Worm (Caenorhabditis elegans) whole organism, L4 larva: ENCODE measurements around the gene srsx-31.

Experiments used
- F37D6.2 ChIP-seq: sonication (generic microtip); optimal IDR thresholded peaks from 2 replicates; lab custom pipeline; 2016; ENCODE audit warnings: mild to moderate bottlenecking, missing genetic modification characterization, missing compliant biosample characterization
- T20F7.1 ChIP-seq: fragments of 200-800 bp; sonication (Bioruptor generic); optimal IDR thresholded peaks from 2 replicates; lab custom pipeline; 2018; ENCODE audit warnings: mild to moderate bottlenecking, missing genetic modification characterization, missing compliant biosample characterization
- Y48G9A.11 ChIP-seq: fragments of 200-800 bp; sonication (Bioruptor generic); IDR thresholded peaks from 2 replicates; pipeline ENCODE4 v1.3.6; 2022; ENCODE audit warnings: missing genetic modification reagents, missing genetic modification characterization, missing compliant biosample characterization
- Y75B8A.6 ChIP-seq: fragments of 200-800 bp; sonication (Bioruptor generic); IDR thresholded peaks from 2 replicates; pipeline ENCODE4 v1.3.6; 2022; ENCODE audit warnings: missing genetic modification reagents, missing genetic modification characterization, missing compliant biosample characterization
- ZK546.5 ChIP-seq, 2 experiments: sonication (generic microtip); optimal IDR thresholded peaks; 2 replicates each; lab custom pipeline; 2017; ENCODE audit warnings: missing biosample characterization in 2 of 2, missing genetic modification characterization in 2 of 2
- aha-1 ChIP-seq: fragments of 150-350 bp; peaks from one replicate; lab custom pipeline; 2014; ENCODE audit warnings: missing biosample characterization, missing genetic modification characterization
- ceh-62 ChIP-seq: sonication (generic microtip); optimal IDR thresholded peaks from 2 replicates; lab custom pipeline; 2017; ENCODE audit warnings: missing biosample characterization, missing genetic modification characterization
- cey-2 ChIP-seq: sonication (generic microtip); optimal IDR thresholded peaks from 3 replicates; lab custom pipeline; 2017; ENCODE audit warnings: missing genetic modification characterization, mild to moderate bottlenecking, missing compliant biosample characterization, antibody characterized with exemption, borderline replicate concordance; ENCODE audit not compliant: insufficient read depth
- dmd-8 ChIP-seq: fragments of 200-800 bp; sonication (Bioruptor generic); IDR thresholded peaks from 2 replicates; pipeline ENCODE4 v1.3.6; 2022; ENCODE audit warnings: missing genetic modification characterization, missing compliant biosample characterization
- dmd-9 ChIP-seq: fragments of 200-800 bp; sonication (Bioruptor generic); IDR thresholded peaks from 2 replicates; pipeline ENCODE4 v1.3.6; 2022; ENCODE audit warnings: missing genetic modification reagents, missing genetic modification characterization, missing compliant biosample characterization
- dpl-1 ChIP-seq: fragments of 150-350 bp; optimal IDR thresholded peaks from 2 replicates; lab custom pipeline; 2014; ENCODE audit warnings: missing biosample characterization, missing genetic modification reagents, missing genetic modification characterization
- gei-8 ChIP-seq: fragments of 200-800 bp; sonication (Bioruptor generic); optimal IDR thresholded peaks from 2 replicates; lab custom pipeline; 2018; ENCODE audit warnings: mild to moderate bottlenecking, missing genetic modification characterization, missing compliant biosample characterization
- hmg-1.1 ChIP-seq: fragments of 200-800 bp; sonication (Bioruptor generic); IDR thresholded peaks from 2 replicates; pipeline ENCODE4 v1.3.6; 2022; ENCODE audit warnings: missing genetic modification reagents, missing genetic modification characterization, missing compliant biosample characterization
- lim-7 ChIP-seq: fragments of 200-800 bp; sonication (Bioruptor generic); IDR thresholded peaks from 2 replicates; pipeline ENCODE4 v1.3.6; 2022; ENCODE audit warnings: missing genetic modification characterization, missing compliant biosample characterization
- lin-1 ChIP-seq: fragments of 200-800 bp; sonication (Bioruptor generic); IDR thresholded peaks from 2 replicates; pipeline ENCODE4 v1.3.6; 2022; ENCODE audit warnings: missing genetic modification reagents, missing genetic modification characterization, missing compliant biosample characterization
- lin-13 ChIP-seq: fragments of 150-350 bp; optimal IDR thresholded peaks from 2 replicates; lab custom pipeline; 2014; ENCODE audit warnings: missing biosample characterization, missing genetic modification reagents, missing genetic modification characterization
- lin-39 ChIP-seq: fragments of 150-350 bp; optimal IDR thresholded peaks from 2 replicates; lab custom pipeline; 2014; ENCODE audit warnings: missing biosample characterization, missing genetic modification reagents, missing genetic modification characterization
- madf-5 ChIP-seq, 2 experiments: fragments of 200-800 bp; sonication (Bioruptor generic); IDR thresholded peaks; 2 replicates each; pipeline ENCODE4 v1.3.6; 2022; ENCODE audit warnings: missing compliant biosample characterization in 2 of 2, missing genetic modification characterization in 2 of 2
- mdl-1 ChIP-seq, 2 experiments: fragments of 150-350 bp in 1 of 2; sonication (generic microtip) in 1 of 2; optimal IDR thresholded peaks; 2 replicates each; lab custom pipeline; 2014 to 2017; ENCODE audit warnings: missing biosample characterization in 2 of 2, missing genetic modification characterization in 2 of 2
- nhr-102 ChIP-seq: sonication (generic microtip); optimal IDR thresholded peaks from 2 replicates; lab custom pipeline; 2016; ENCODE audit warnings: mild to moderate bottlenecking, missing genetic modification characterization, moderate library complexity, missing compliant biosample characterization
- nhr-28 ChIP-seq: fragments of 150-350 bp; optimal IDR thresholded peaks from 2 replicates; lab custom pipeline; 2014; ENCODE audit warnings: missing biosample characterization, missing genetic modification characterization
- nhr-42 ChIP-seq: fragments of 200-800 bp; sonication (Bioruptor generic); IDR thresholded peaks from 2 replicates; pipeline ENCODE4 v1.3.6; 2022; ENCODE audit warnings: missing genetic modification characterization, missing compliant biosample characterization
- nhr-6 ChIP-seq: fragments of 150-350 bp; optimal IDR thresholded peaks from 2 replicates; lab custom pipeline; 2014; ENCODE audit warnings: missing biosample characterization, missing genetic modification characterization
- nhr-76 ChIP-seq: fragments of 150-350 bp; optimal IDR thresholded peaks from 2 replicates; lab custom pipeline; 2014; ENCODE audit warnings: missing biosample characterization, missing genetic modification characterization
- nhr-77 ChIP-seq: fragments of 150-350 bp; optimal IDR thresholded peaks from 2 replicates; lab custom pipeline; 2014; ENCODE audit warnings: missing biosample characterization, missing genetic modification characterization
- pha-4 ChIP-seq, 2 experiments: fragments of 150-350 bp in 1 of 2; fragments of 200-800 bp in 1 of 2; sonication (Bioruptor generic) in 1 of 2; IDR thresholded peaks in 1 of 2; optimal IDR thresholded peaks in 1 of 2; 2 replicates each; pipeline versions ENCODE4 v1.3.6 to Lab custom; 2014 to 2022; ENCODE audit warnings: missing genetic modification characterization in 2 of 2, missing genetic modification reagents in 2 of 2, missing biosample characterization in 1 of 2, missing compliant biosample characterization in 1 of 2
- php-3 ChIP-seq: fragments of 200-800 bp; sonication (Bioruptor generic); IDR thresholded peaks from 2 replicates; pipeline ENCODE4 v1.3.6; 2022; ENCODE audit warnings: missing genetic modification reagents, missing genetic modification characterization, missing compliant biosample characterization
- pqm-1 ChIP-seq: sonication (generic microtip); optimal IDR thresholded peaks from 2 replicates; lab custom pipeline; 2017; ENCODE audit warnings: missing biosample characterization, missing genetic modification characterization
- sdz-12 ChIP-seq: fragments of 200-800 bp; sonication (Bioruptor generic); optimal IDR thresholded peaks from 2 replicates; lab custom pipeline; 2018; ENCODE audit warnings: mild to moderate bottlenecking, missing genetic modification characterization, missing compliant biosample characterization
- skn-1 ChIP-seq: fragments of 150-350 bp; optimal IDR thresholded peaks from 2 replicates; lab custom pipeline; 2014; ENCODE audit warnings: missing biosample characterization, missing genetic modification characterization
- spr-1 ChIP-seq: sonication (generic microtip); optimal IDR thresholded peaks from 2 replicates; lab custom pipeline; 2016; ENCODE audit warnings: mild to moderate bottlenecking, missing genetic modification characterization, missing compliant biosample characterization
- tag-97 ChIP-seq: fragments of 200-800 bp; sonication (Bioruptor generic); IDR thresholded peaks from 2 replicates; pipeline ENCODE4 v1.3.6; 2022; ENCODE audit warnings: missing genetic modification characterization, missing compliant biosample characterization
- tra-1 ChIP-seq: fragments of 200-800 bp; sonication (Bioruptor generic); IDR thresholded peaks from 2 replicates; pipeline ENCODE4 v1.3.6; 2022; ENCODE audit warnings: missing genetic modification reagents, missing genetic modification characterization, missing compliant biosample characterization
- unc-62 ChIP-seq, 3 experiments: fragments of 150-350 bp in 1 of 3; sonication (generic microtip); optimal IDR thresholded peaks in 2 of 3; peaks in 1 of 3; 1 replicate in 1 of 3; 2 replicates in 2 of 3; lab custom pipeline; 2014 to 2017; ENCODE audit warnings: missing biosample characterization in 3 of 3, missing genetic modification characterization in 3 of 3, missing genetic modification reagents in 3 of 3, missing genotype in 1 of 3
- zfp-2 ChIP-seq: sonication (generic microtip); optimal IDR thresholded peaks from 2 replicates; lab custom pipeline; 2016; ENCODE audit warnings: mild to moderate bottlenecking, missing genetic modification characterization, missing compliant biosample characterization
- zip-2 ChIP-seq: fragments of 150-350 bp; optimal IDR thresholded peaks from 2 replicates; lab custom pipeline; 2014; ENCODE audit warnings: missing biosample characterization, missing genetic modification characterization
- ztf-11 ChIP-seq: fragments of 150-350 bp; optimal IDR thresholded peaks from 2 replicates; lab custom pipeline; 2014; ENCODE audit warnings: missing biosample characterization, missing genetic modification characterization

srsx-31 gene

DNA sequence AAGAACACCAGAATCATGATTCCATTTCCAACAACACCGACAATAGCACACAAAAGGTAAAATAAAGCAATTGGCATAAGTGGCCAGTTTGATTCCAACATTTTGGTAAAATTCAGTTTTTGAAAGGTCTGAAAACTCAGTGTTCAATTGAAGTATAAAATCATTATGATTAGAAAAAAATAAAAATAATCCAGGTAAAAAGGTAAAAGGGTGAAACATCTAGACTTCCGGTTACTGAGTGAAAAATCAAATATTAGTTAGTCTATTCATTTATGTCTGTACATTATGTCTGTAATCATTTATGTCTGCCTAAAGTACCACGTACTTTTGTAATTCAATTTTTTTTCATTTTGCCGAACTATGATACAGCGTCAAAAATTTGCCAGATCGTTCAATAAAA is at the start of gene srsx-31:
TSS of gene srsx-31 (minus strand) at position 101 of the 400 bp plus-strand sequence.
- no peak for TF ChIP-seq zfp-2
- TF ChIP-seq lin-13 (GFP tag; lab: Kevin White, UChicago), result no peak
- no peak for TF ChIP-seq dmd-9 (GFP tag; lab: Robert Waterston, UW)
- no peak for TF ChIP-seq nhr-6 (tag; lab: Kevin White, UChicago)
- no peak for TF ChIP-seq ztf-11
- TF ChIP-seq skn-1 (tag; lab: Kevin White, UChicago), result no peak

- no peak for TF ChIP-seq sdz-12 (GFP tag; lab: Kevin White, UChicago)
- TF ChIP-seq aha-1 (tag; lab: Kevin White, UChicago), result peak; percentile 94
Measured at ce11 chrV:11304200-11304599, 49.3 kb upstream of the srsx-31 start.

ce11 chrV:11302698-11303097 is 47.8 kb upstream of the srsx-31 start, which contains the start of gene srh-46:
TSS of gene srh-46 (minus strand) at chrV:11302886.
- no peak for TF ChIP-seq lin-1
- TF ChIP-seq nhr-28 (tag; lab: Kevin White, UChicago), result peak; percentile 14

DNA sequence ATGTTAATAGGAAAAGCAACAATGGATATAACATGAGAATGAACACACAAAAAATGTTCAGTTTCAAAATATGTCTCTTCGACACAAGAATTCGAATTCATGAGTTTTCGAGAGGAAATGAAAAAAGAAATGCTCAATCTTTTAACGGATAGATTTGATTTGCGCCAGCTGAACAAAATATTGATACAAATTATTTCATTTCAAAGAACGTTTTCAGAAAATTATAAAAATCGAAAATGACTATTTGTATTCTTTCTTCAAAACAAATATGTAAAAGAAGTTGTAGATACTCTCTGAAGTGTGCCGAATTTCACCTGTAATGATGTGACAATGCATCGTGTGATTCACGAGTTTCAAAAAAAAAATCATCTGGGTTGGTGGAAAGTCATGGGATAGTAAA is 45.7 kb upstream of the srsx-31 start, which contains the start of gene srh-47:
TSS of gene srh-47 (minus strand) at position 101 of the 400 bp plus-strand sequence.
- TF ChIP-seq zip-2 (tag; lab: Kevin White, UChicago), result no peak
- peak in 1 of 2 experiments; percentile 42 for TF ChIP-seq unc-62 (GFP tag; optimal IDR thresholded peaks at IDR 0.05 in 1 of 2; lab: Kevin White, UChicago)
- no peak for TF ChIP-seq unc-62 (tag; optimal IDR thresholded peaks at IDR 0.05; lab: Kevin White, UChicago)
- TF ChIP-seq spr-1 (tag; lab: Kevin White, UChicago), result no peak

ce11 chrV:11299406-11299805 is 44.5 kb upstream of the srsx-31 start:
- no peak for TF ChIP-seq tag-97 (GFP tag; lab: Robert Waterston, UW)
- TF ChIP-seq nhr-28 (tag; lab: Kevin White, UChicago), result peak; percentile 67
- TF ChIP-seq T20F7.1 (GFP tag; lab: Kevin White, UChicago), result no peak
- no peak for TF ChIP-seq nhr-42
- TF ChIP-seq cey-2 (tag; lab: Kevin White, UChicago), result no peak
- TF ChIP-seq mdl-1 (tag; optimal IDR thresholded peaks at IDR 0.05; lab: Kevin White, UChicago), result no peak
- TF ChIP-seq nhr-76, result no peak
- TF ChIP-seq nhr-77, result peak; percentile 6
- TF ChIP-seq ceh-62 (tag; lab: Kevin White, UChicago), result no peak
- no peak for TF ChIP-seq pqm-1 (tag; lab: Kevin White, UChicago)

DNA sequence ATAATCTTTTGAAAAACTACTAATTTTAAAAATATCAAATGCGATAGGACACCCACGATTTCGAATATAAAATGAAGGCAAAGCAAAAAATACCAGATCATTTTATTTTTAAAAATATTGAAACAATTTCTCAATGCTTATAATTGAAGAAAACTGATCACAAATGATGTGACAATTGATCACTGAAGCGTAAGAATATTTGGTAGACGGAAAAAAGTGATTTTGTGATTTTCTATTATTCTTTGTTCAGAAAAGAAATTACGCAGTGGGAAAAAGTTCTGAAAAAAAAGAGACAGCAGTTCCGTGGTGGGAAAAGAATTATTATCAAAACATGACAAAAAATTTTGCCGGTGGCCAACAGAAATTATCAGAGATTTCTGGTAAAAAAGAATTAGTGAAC is 43.8 kb upstream of the srsx-31 start, which contains the start of gene T03F7.5:
TSS of gene T03F7.5 (minus strand) at position 101 of the 400 bp plus-strand sequence.
- TF ChIP-seq lin-1 (no peak), madf-5 (GFP tag; IDR thresholded peaks at IDR 0.05; lab: Robert Waterston, UW) (no peak), Y75B8A.6 (GFP tag; lab: Robert Waterston, UW) (no peak), ZK546.5 (tag; optimal IDR thresholded peaks at IDR 0.05; lab: Kevin White, UChicago) (no peak), tra-1 (GFP tag; lab: Robert Waterston, UW) (no peak), Y48G9A.11 (GFP tag; lab: Robert Waterston, UW) (no peak), lim-7 (GFP tag; lab: Robert Waterston, UW) (no peak), dmd-8 (GFP tag; lab: Robert Waterston, UW) (no peak), F37D6.2 (tag; lab: Kevin White, UChicago) (no peak), hmg-1.1 (GFP tag; lab: Robert Waterston, UW) (no peak), pha-4 (GFP tag; IDR thresholded peaks at IDR 0.05; lab: Robert Waterston, UW) (no peak), pha-4 (tag; optimal IDR thresholded peaks at IDR 0.05; lab: Kevin White, UChicago) (no peak), nhr-76 (no peak), php-3 (GFP tag; lab: Robert Waterston, UW) (no peak), nhr-102 (tag; lab: Kevin White, UChicago) (no peak), lin-39 (no peak), dpl-1 (GFP tag; lab: Kevin White, UChicago) (no peak), gei-8 (GFP tag; lab: Kevin White, UChicago) (no peak)
